Worm (Caenorhabditis elegans) whole organism, young adult: ENCODE data around the gene ifta-2.

Source experiments
- B0336.3 ChIP-seq: fragments of 200-800 bp; sonication (Bioruptor generic); IDR thresholded peaks from 2 replicates; pipeline ENCODE4 v1.3.6; 2022; ENCODE audit warnings: missing genetic modification characterization, missing compliant biosample characterization
- C06A6.2 ChIP-seq: fragments of 200-800 bp; sonication (Bioruptor generic); conservative IDR thresholded peaks from 2 replicates; pipeline ENCODE4 v1.3.6; 2022; ENCODE audit warnings: missing genetic modification characterization, missing compliant biosample characterization
- C17E4.6 ChIP-seq: fragments of 200-800 bp; sonication (Bioruptor generic); IDR thresholded peaks from 2 replicates; pipeline ENCODE4 v1.3.6; 2022; ENCODE audit warnings: missing genetic modification reagents, missing genetic modification characterization, missing compliant biosample characterization
- F22D6.2 ChIP-seq: sonication (generic microtip); optimal IDR thresholded peaks from 2 replicates; lab custom pipeline; 2016; ENCODE audit warnings: mild to moderate bottlenecking, missing genetic modification characterization, missing compliant biosample characterization
- F23B12.7 ChIP-seq: sonication (generic microtip); optimal IDR thresholded peaks from 2 replicates; lab custom pipeline; 2017; ENCODE audit warnings: missing genetic modification characterization, mild to moderate bottlenecking, missing compliant biosample characterization, antibody characterized with exemption, moderate library complexity; ENCODE audit not compliant: insufficient read depth
- F33H1.4 ChIP-seq: fragments of 200-800 bp; sonication (Bioruptor generic); IDR thresholded peaks from 2 replicates; pipeline ENCODE4 v1.3.6; 2022; ENCODE audit warnings: missing genetic modification reagents, missing genetic modification characterization, missing compliant biosample characterization
- F57A8.1 ChIP-seq: fragments of 200-800 bp; sonication (Bioruptor generic); optimal IDR thresholded peaks from 2 replicates; lab custom pipeline; 2018; ENCODE audit warnings: mild to moderate bottlenecking, missing genetic modification characterization, moderate library complexity, missing compliant biosample characterization
- K11D2.4 ChIP-seq: fragments of 200-800 bp; sonication (Bioruptor generic); IDR thresholded peaks from 2 replicates; pipeline ENCODE4 v1.3.6; 2022; ENCODE audit warnings: missing genetic modification reagents, missing genetic modification characterization, missing compliant biosample characterization
- Y56A3A.18 ChIP-seq: fragments of 200-800 bp; sonication (Bioruptor generic); IDR thresholded peaks from 2 replicates; pipeline ENCODE4 v1.3.6; 2022; ENCODE audit warnings: missing genetic modification reagents, missing genetic modification characterization, missing compliant biosample characterization
- Y67H2A.10 ChIP-seq: fragments of 200-800 bp; sonication (Bioruptor generic); conservative IDR thresholded peaks from 2 replicates; pipeline ENCODE4 v1.3.6; 2022; ENCODE audit warnings: missing genetic modification reagents, missing genetic modification characterization, missing compliant biosample characterization
- Y79H2A.3 ChIP-seq: fragments of 200-800 bp; sonication (Bioruptor generic); conservative IDR thresholded peaks from 2 replicates; pipeline ENCODE4 v1.3.6; 2022; ENCODE audit warnings: missing genetic modification reagents, missing genetic modification characterization, missing compliant biosample characterization
- Y95B8A.8 ChIP-seq: fragments of 200-800 bp; sonication (Bioruptor generic); IDR thresholded peaks from 2 replicates; pipeline ENCODE4 v1.3.6; 2022; ENCODE audit warnings: missing genetic modification reagents, missing genetic modification characterization, missing compliant biosample characterization
- akir-1 ChIP-seq: fragments of 200-800 bp; sonication (Bioruptor generic); optimal IDR thresholded peaks from 2 replicates; lab custom pipeline; 2018; ENCODE audit warnings: mild to moderate bottlenecking, missing genetic modification characterization, moderate library complexity, missing compliant biosample characterization
- ama-1 ChIP-seq, 3 experiments: fragments of 150-350 bp in 1 of 3; sonication (generic microtip) in 2 of 3; optimal IDR thresholded peaks; 2 replicates each; lab custom pipeline; 2014 to 2018; ENCODE audit warnings: missing biosample characterization in 2 of 3, missing genetic modification characterization in 2 of 3, missing genetic modification reagents in 2 of 3
- aptf-3 ChIP-seq: fragments of 200-800 bp; sonication (Bioruptor generic); IDR thresholded peaks from 2 replicates; pipeline ENCODE4 v1.3.6; 2022; ENCODE audit warnings: missing genetic modification characterization, missing compliant biosample characterization
- attf-5 ChIP-seq: fragments of 200-800 bp; sonication (Bioruptor generic); optimal IDR thresholded peaks from 2 replicates; lab custom pipeline; 2018; ENCODE audit warnings: mild to moderate bottlenecking, missing genetic modification characterization, missing compliant biosample characterization
- attf-6 ChIP-seq: fragments of 200-800 bp; sonication (Bioruptor generic); IDR thresholded peaks from 2 replicates; pipeline ENCODE4 v1.3.6; 2022; ENCODE audit warnings: missing genetic modification reagents, missing genetic modification characterization, missing compliant biosample characterization
- bed-2 ChIP-seq: fragments of 200-800 bp; sonication (Bioruptor generic); IDR thresholded peaks from 2 replicates; pipeline ENCODE4 v1.3.6; 2022; ENCODE audit warnings: missing genetic modification reagents, missing genetic modification characterization, missing compliant biosample characterization
- cebp-1 ChIP-seq, 2 experiments: fragments of 200-800 bp in 1 of 2; sonication (Bioruptor generic) in 1 of 2; sonication (generic microtip) in 1 of 2; IDR thresholded peaks in 1 of 2; optimal IDR thresholded peaks in 1 of 2; 2 replicates each; pipeline versions ENCODE4 v1.3.6 to Lab custom; 2017 to 2022; ENCODE audit warnings: missing compliant biosample characterization in 2 of 2, missing genetic modification characterization in 2 of 2, mild to moderate bottlenecking in 1 of 2, missing genetic modification reagents in 1 of 2, moderate library complexity in 1 of 2
- ceh-58 ChIP-seq: fragments of 200-800 bp; sonication (Bioruptor generic); IDR thresholded peaks from 2 replicates; pipeline ENCODE4 v1.3.6; 2022; ENCODE audit warnings: missing genetic modification characterization, missing compliant biosample characterization
- dox-1 ChIP-seq: fragments of 200-800 bp; sonication (Bioruptor generic); IDR thresholded peaks from 2 replicates; pipeline ENCODE4 v1.3.6; 2022; ENCODE audit warnings: missing genetic modification reagents, missing genetic modification characterization, missing compliant biosample characterization
- dpl-1 ChIP-seq: fragments of 150-350 bp; optimal IDR thresholded peaks from 2 replicates; lab custom pipeline; 2014; ENCODE audit warnings: missing biosample characterization, missing genetic modification reagents, missing genetic modification characterization
- egrh-3 ChIP-seq: fragments of 200-800 bp; sonication (Bioruptor generic); IDR thresholded peaks from 2 replicates; pipeline ENCODE4 v1.3.6; 2022; ENCODE audit warnings: missing genetic modification reagents, missing genetic modification characterization, missing compliant biosample characterization
- fkh-3 ChIP-seq: sonication (generic microtip); optimal IDR thresholded peaks from 2 replicates; lab custom pipeline; 2016; ENCODE audit warnings: mild to moderate bottlenecking, missing genetic modification characterization, missing compliant biosample characterization
- hlh-26 ChIP-seq: fragments of 200-800 bp; sonication (Bioruptor generic); conservative IDR thresholded peaks from 2 replicates; pipeline ENCODE4 v1.3.6; 2022; ENCODE audit warnings: missing genetic modification reagents, missing genetic modification characterization, missing compliant biosample characterization
- let-526 ChIP-seq: fragments of 200-800 bp; sonication (Bioruptor generic); IDR thresholded peaks from 2 replicates; pipeline ENCODE4 v1.3.6; 2022; ENCODE audit warnings: missing genetic modification reagents, missing genetic modification characterization, missing compliant biosample characterization
- let-607 ChIP-seq, 2 experiments: fragments of 200-800 bp in 1 of 2; sonication (Bioruptor generic) in 1 of 2; sonication (generic microtip) in 1 of 2; optimal IDR thresholded peaks; 2 replicates each; lab custom pipeline; 2016 to 2018; ENCODE audit warnings: mild to moderate bottlenecking in 2 of 2, missing compliant biosample characterization in 2 of 2, missing genetic modification characterization in 2 of 2, moderate library complexity in 2 of 2, missing genotype in 1 of 2
- lin-54 ChIP-seq: fragments of 200-800 bp; sonication (Bioruptor generic); optimal IDR thresholded peaks from 2 replicates; lab custom pipeline; 2018; ENCODE audit warnings: mild to moderate bottlenecking, missing genetic modification characterization, missing compliant biosample characterization
- lir-1 ChIP-seq: fragments of 200-800 bp; sonication (Bioruptor generic); conservative IDR thresholded peaks from 2 replicates; pipeline ENCODE4 v1.3.6; 2022; ENCODE audit warnings: missing genetic modification reagents, missing genetic modification characterization, missing compliant biosample characterization
- lsl-1 ChIP-seq: fragments of 200-800 bp; sonication (Bioruptor generic); optimal IDR thresholded peaks from 2 replicates; lab custom pipeline; 2018; ENCODE audit warnings: mild to moderate bottlenecking, missing genetic modification characterization, moderate library complexity, missing compliant biosample characterization
- madf-10 ChIP-seq: sonication (generic microtip); optimal IDR thresholded peaks from 2 replicates; lab custom pipeline; 2016; ENCODE audit warnings: mild to moderate bottlenecking, missing genetic modification characterization, missing compliant biosample characterization
- mel-28 ChIP-seq: sonication (generic microtip); optimal IDR thresholded peaks from 2 replicates; lab custom pipeline; 2016; ENCODE audit warnings: borderline replicate concordance, mild to moderate bottlenecking, missing genetic modification characterization, missing compliant biosample characterization
- nfya-2 ChIP-seq: fragments of 200-800 bp; sonication (Bioruptor generic); IDR thresholded peaks from 2 replicates; pipeline ENCODE4 v1.3.6; 2022; ENCODE audit warnings: missing genetic modification reagents, missing genetic modification characterization, missing compliant biosample characterization
- nfyb-1 ChIP-seq: fragments of 200-800 bp; sonication (Bioruptor generic); IDR thresholded peaks from 2 replicates; pipeline ENCODE4 v1.3.6; 2022; ENCODE audit warnings: missing genetic modification reagents, missing genetic modification characterization, missing compliant biosample characterization
- nhr-120 ChIP-seq: fragments of 200-800 bp; sonication (Bioruptor generic); IDR thresholded peaks from 2 replicates; pipeline ENCODE4 v1.3.6; 2022; ENCODE audit warnings: missing genetic modification characterization, missing compliant biosample characterization
- nhr-80 ChIP-seq: sonication (generic microtip); optimal IDR thresholded peaks from 2 replicates; lab custom pipeline; 2016; ENCODE audit warnings: missing genetic modification characterization, missing compliant biosample characterization
- pbrm-1 ChIP-seq: fragments of 200-800 bp; sonication (Bioruptor generic); IDR thresholded peaks from 2 replicates; pipeline ENCODE4 v1.3.6; 2022; ENCODE audit warnings: missing genetic modification reagents, missing genetic modification characterization, missing compliant biosample characterization
- pha-4 ChIP-seq: fragments of 150-350 bp; sonication (generic microtip); optimal IDR thresholded peaks from 2 replicates; lab custom pipeline; 2014; ENCODE audit warnings: missing biosample characterization, missing genetic modification reagents, missing genetic modification characterization
- sea-2 ChIP-seq: fragments of 200-800 bp; sonication (Bioruptor generic); IDR thresholded peaks from 2 replicates; pipeline ENCODE4 v1.3.6; 2022; ENCODE audit warnings: missing genetic modification characterization, missing compliant biosample characterization
- snpc-1.3 ChIP-seq: sonication (generic microtip); optimal IDR thresholded peaks from 2 replicates; lab custom pipeline; 2017; ENCODE audit warnings: missing genetic modification characterization, mild to moderate bottlenecking, missing compliant biosample characterization, antibody characterized with exemption, moderate library complexity, missing genotype, missing genetic modification reagents; ENCODE audit not compliant: insufficient read depth
- tbx-9 ChIP-seq: sonication (generic microtip); optimal IDR thresholded peaks from 2 replicates; lab custom pipeline; 2016; ENCODE audit warnings: borderline replicate concordance, missing genetic modification characterization, inconsistent platforms, missing compliant biosample characterization
- unc-130 ChIP-seq: sonication (generic microtip); optimal IDR thresholded peaks from 2 replicates; lab custom pipeline; 2016; ENCODE audit warnings: missing genetic modification reagents, missing genetic modification characterization, missing compliant biosample characterization
- xnd-1 ChIP-seq: sonication (generic microtip); optimal IDR thresholded peaks from 2 replicates; lab custom pipeline; 2016; ENCODE audit warnings: missing genotype, missing genetic modification reagents, missing genetic modification characterization, missing compliant biosample characterization
- zim-3 ChIP-seq: sonication (generic microtip); optimal IDR thresholded peaks from 2 replicates; lab custom pipeline; 2017; ENCODE audit warnings: mild to moderate bottlenecking, missing genetic modification characterization, moderate library complexity, missing compliant biosample characterization

ifta-2 gene

ce11 chrIV:17281060-17282021, 20.5 kb downstream of the ifta-2 start (continued):
- TF ChIP-seq pbrm-1 (GFP tag; lab: Robert Waterston, UW) (peak; percentile 79), tbx-9 (tag; lab: Kevin White, UChicago) (peak; percentile 83), F23B12.7 (peak; percentile 79), let-607 (tag; optimal IDR thresholded peaks at IDR 0.05; lab: Kevin White, UChicago) (peak; percentile 29 to 46), lir-1 (GFP tag; lab: Robert Waterston, UW) (no peak; the same call in 1 of the 2 replicates), egrh-3 (GFP tag; lab: Robert Waterston, UW) (peak; percentile 88), zim-3 (tag; lab: Kevin White, UChicago) (peak; percentile 88), nfya-2 (GFP tag; lab: Robert Waterston, UW) (0 out of 2 replicates have a peak, but pooled peaks have one; percentile 64), F33H1.4 (GFP tag; lab: Robert Waterston, UW) (peak; percentile 6; the same call in 1 of the 2 replicates), sea-2 (no peak), let-526 (GFP tag; lab: Robert Waterston, UW) (0 out of 2 replicates have a peak, but pooled peaks have one; percentile 13), Y95B8A.8 (GFP tag; lab: Robert Waterston, UW) (0 out of 2 replicates have a peak, but pooled peaks have one; percentile 78), ceh-58 (peak; percentile 89; the same call in 1 of the 2 replicates), fkh-3 (tag; lab: Kevin White, UChicago) (peak; percentile 33), C17E4.6 (GFP tag; lab: Robert Waterston, UW) (peak; percentile 33; the same call in 1 of the 2 replicates), bed-2 (GFP tag; lab: Robert Waterston, UW) (no peak; the same call in 1 of the 2 replicates), snpc-1.3 (tag; lab: Kevin White, UChicago) (peak; percentile 95), B0336.3 (GFP tag; lab: Robert Waterston, UW) (peak; percentile 96), pha-4 (no peak), nhr-120 (GFP tag; lab: Robert Waterston, UW) (no peak), lsl-1 (GFP tag; lab: Kevin White, UChicago) (peak; percentile 65), nhr-80 (peak; percentile 14), attf-6 (GFP tag; lab: Robert Waterston, UW) (peak; percentile 97), madf-10 (tag; lab: Kevin White, UChicago) (peak; percentile 61), akir-1 (GFP tag; lab: Kevin White, UChicago) (no peak), attf-5 (GFP tag; lab: Kevin White, UChicago) (peak; percentile 72), F22D6.2 (tag; lab: Kevin White, UChicago) (no peak), ama-1 (optimal IDR thresholded peaks at IDR 0.05; lab: Kevin White, UChicago) (peak; percentile 99), ama-1 (GFP tag; optimal IDR thresholded peaks at IDR 0.05; lab: Kevin White, UChicago) (peak; percentile 89 to 95), lin-54 (GFP tag; lab: Kevin White, UChicago) (peak; percentile 88), Y79H2A.3 (no peak), xnd-1 (no peak), unc-130 (peak; percentile 58), dpl-1 (GFP tag; lab: Kevin White, UChicago) (no peak), mel-28 (tag; lab: Kevin White, UChicago) (peak; percentile 49), Y56A3A.18 (GFP tag; lab: Robert Waterston, UW) (peak; percentile 97)

- TF ChIP-seq K11D2.4 (GFP tag; lab: Robert Waterston, UW) (no peak), C06A6.2 (GFP tag; lab: Robert Waterston, UW) (no peak), F57A8.1 (GFP tag; lab: Kevin White, UChicago) (peak; percentile 10), bed-2 (GFP tag; lab: Robert Waterston, UW) (no peak), Y67H2A.10 (no peak), cebp-1 (GFP tag; IDR thresholded peaks at IDR 0.05; lab: Robert Waterston, UW) (no peak), cebp-1 (tag; optimal IDR thresholded peaks at IDR 0.05; lab: Kevin White, UChicago) (no peak), let-526 (GFP tag; lab: Robert Waterston, UW) (no peak), ama-1 (optimal IDR thresholded peaks at IDR 0.05; lab: Kevin White, UChicago) (peak; percentile 81), ama-1 (GFP tag; optimal IDR thresholded peaks at IDR 0.05; lab: Kevin White, UChicago) (no peak), nfyb-1 (peak; percentile 2; the same call in 1 of the 2 replicates), dox-1 (peak; percentile 2; the same call in 1 of the 2 replicates), fkh-3 (tag; lab: Kevin White, UChicago) (no peak), hlh-26 (GFP tag; lab: Robert Waterston, UW) (no peak), aptf-3 (GFP tag; lab: Robert Waterston, UW) (0 out of 2 replicates have a peak, but pooled peaks have one; percentile 1)
Measured at ce11 chrIV:17280441-17280939, 21.3 kb downstream of the ifta-2 start.
